Worm (Caenorhabditis elegans): ENCODE results near the gene F32D8.13.

F32D8.13 gene

ce11 chrV:10896295-10896694, at the start of gene F32D8.13:
Gene F32D8.13, minus strand, starts transcription at chrV:10896543.
- no peak for TF ChIP-seq unc-62 (GFP tag; optimal IDR thresholded peaks at IDR 0.05)

- no peak for TF ChIP-seq unc-62 (GFP tag; optimal IDR thresholded peaks at IDR 0.05)
Measured at ce11 chrV:10944903-10945302, 48.6 kb upstream of the F32D8.13 start.

- TF ChIP-seq unc-62 (GFP tag; optimal IDR thresholded peaks at IDR 0.05), result no peak
Measured at ce11 chrV:10942161-10942560, 45.8 kb upstream of the F32D8.13 start, which contains the start of gene zip-9. Gene zip-9, plus strand, starts transcription at chrV:10942461.

- TF ChIP-seq unc-62 (GFP tag; optimal IDR thresholded peaks at IDR 0.05), result no peak
Measured at ce11 chrV:10941150-10941549, 44.8 kb upstream of the F32D8.13 start, which contains the start of gene F17C11.26. Gene F17C11.26, plus strand, starts transcription at chrV:10941450.

ce11 chrV:10940571-10940991, 44.2 kb upstream of the F32D8.13 start:
- no peak for TF ChIP-seq unc-62 (GFP tag; optimal IDR thresholded peaks at IDR 0.05)

- no peak for TF ChIP-seq unc-62 (GFP tag; optimal IDR thresholded peaks at IDR 0.05)
Measured at ce11 chrV:10939990-10940570, 43.7 kb upstream of the F32D8.13 start.

ce11 chrV:10938739-10939138, 42.4 kb upstream of the F32D8.13 start, which contains the start of gene F17C11.11:
Gene F17C11.11, minus strand, starts transcription at chrV:10938817.
- TF ChIP-seq unc-62 (GFP tag; optimal IDR thresholded peaks at IDR 0.05), result no peak

ce11 chrV:10937294-10937693, 41.0 kb upstream of the F32D8.13 start:
- TF ChIP-seq unc-62 (GFP tag; optimal IDR thresholded peaks at IDR 0.05), result no peak

- TF ChIP-seq unc-62 (GFP tag; optimal IDR thresholded peaks at IDR 0.05), result no peak
Measured at ce11 chrV:10936681-10937080, 40.3 kb upstream of the F32D8.13 start, which contains the start of gene F17C11.12. Gene F17C11.12, minus strand, starts transcription at chrV:10936920.

ce11 chrV:10932411-10932810, 36.1 kb upstream of the F32D8.13 start, which contains the start of gene F58B4.5:
Gene F58B4.5, plus strand, starts transcription at chrV:10932693.
- no peak for TF ChIP-seq unc-62 (GFP tag; optimal IDR thresholded peaks at IDR 0.05)

ce11 chrV:10931189-10931588, 34.8 kb upstream of the F32D8.13 start, which contains the start of gene scvp-1:
Gene scvp-1, minus strand, starts transcription at chrV:10931289.
- TF ChIP-seq unc-62 (GFP tag; optimal IDR thresholded peaks at IDR 0.05), result no peak

ce11 chrV:10929511-10929910, 33.2 kb upstream of the F32D8.13 start, which contains the start of gene F58B4.3:
Gene F58B4.3, plus strand, starts transcription at chrV:10929811.
- no peak for TF ChIP-seq unc-62 (GFP tag; optimal IDR thresholded peaks at IDR 0.05)

- TF ChIP-seq unc-62 (GFP tag; optimal IDR thresholded peaks at IDR 0.05), result no peak
Measured at ce11 chrV:10925658-10926057, 29.3 kb upstream of the F32D8.13 start.

- TF ChIP-seq unc-62 (GFP tag; optimal IDR thresholded peaks at IDR 0.05), result no peak
Measured at ce11 chrV:10924731-10925130, 28.4 kb upstream of the F32D8.13 start, which contains the start of gene F58B4.6. Gene F58B4.6, plus strand, starts transcription at chrV:10925031.

ce11 chrV:10923229-10923628, 26.9 kb upstream of the F32D8.13 start, which contains the start of gene F58B4.7:
Gene F58B4.7, minus strand, starts transcription at chrV:10923329.
- no peak for TF ChIP-seq unc-62 (GFP tag; optimal IDR thresholded peaks at IDR 0.05)

- no peak for TF ChIP-seq unc-62 (GFP tag; optimal IDR thresholded peaks at IDR 0.05)
Measured at ce11 chrV:10921747-10922146, 25.4 kb upstream of the F32D8.13 start, which contains the start of gene nas-31. Gene nas-31, minus strand, starts transcription at chrV:10921847.

ce11 chrV:10918373-10918772, 22.0 kb upstream of the F32D8.13 start, which contains the start of gene F58B4.2:
Gene F58B4.2, minus strand, starts transcription at chrV:10918473.
- no peak for TF ChIP-seq unc-62 (GFP tag; optimal IDR thresholded peaks at IDR 0.05)
